Worm (Caenorhabditis elegans) whole organism, young adult: ENCODE results near the gene msi-1.

Source experiments
- B0035.1 ChIP-seq: sonication (generic microtip); optimal IDR thresholded peaks from 2 replicates; lab custom pipeline; 2016; ENCODE audit warnings: missing genetic modification characterization, mild to moderate bottlenecking, missing compliant biosample characterization, missing genotype, missing genetic modification reagents
- B0336.3 ChIP-seq: fragments of 200-800 bp; sonication (Bioruptor generic); IDR thresholded peaks from 2 replicates; pipeline ENCODE4 v1.3.6; 2022; ENCODE audit warnings: missing genetic modification characterization, missing compliant biosample characterization
- athp-1 ChIP-seq: sonication (generic microtip); optimal IDR thresholded peaks from 2 replicates; lab custom pipeline; 2017; ENCODE audit warnings: mild to moderate bottlenecking, missing genetic modification characterization, missing compliant biosample characterization
- attf-5 ChIP-seq: fragments of 200-800 bp; sonication (Bioruptor generic); optimal IDR thresholded peaks from 2 replicates; lab custom pipeline; 2018; ENCODE audit warnings: mild to moderate bottlenecking, missing genetic modification characterization, missing compliant biosample characterization
- hmg-20 ChIP-seq: fragments of 200-800 bp; sonication (Bioruptor generic); IDR thresholded peaks from 2 replicates; pipeline ENCODE4 v1.3.6; 2022; ENCODE audit warnings: missing genetic modification reagents, missing genetic modification characterization, missing compliant biosample characterization
- lin-35 ChIP-seq, 3 experiments: fragments of 150-350 bp in 2 of 3; sonication (generic microtip) in 1 of 3; optimal IDR thresholded peaks; 2 replicates each; lab custom pipeline; 2014 to 2018; ENCODE audit warnings: missing biosample characterization in 3 of 3, missing genetic modification characterization in 3 of 3, missing genetic modification reagents in 3 of 3
- lsl-1 ChIP-seq: fragments of 200-800 bp; sonication (Bioruptor generic); optimal IDR thresholded peaks from 2 replicates; lab custom pipeline; 2018; ENCODE audit warnings: mild to moderate bottlenecking, missing genetic modification characterization, moderate library complexity, missing compliant biosample characterization
- madf-6 ChIP-seq: fragments of 200-800 bp; sonication (Bioruptor generic); IDR thresholded peaks from 2 replicates; pipeline ENCODE4 v1.3.6; 2022; ENCODE audit warnings: missing genetic modification reagents, missing genetic modification characterization, missing compliant biosample characterization
- nhr-90 ChIP-seq: sonication (generic microtip); optimal IDR thresholded peaks from 2 replicates; lab custom pipeline; 2016; ENCODE audit warnings: missing genotype, mild to moderate bottlenecking, missing genetic modification characterization, missing compliant biosample characterization
- repo-1 ChIP-seq: sonication (generic microtip); optimal IDR thresholded peaks from 2 replicates; lab custom pipeline; 2017; ENCODE audit warnings: mild to moderate bottlenecking, missing genetic modification characterization, missing compliant biosample characterization
- snpc-4 ChIP-seq, 5 experiments: fragments of 150-350 bp in 1 of 5; sonication (generic microtip) in 4 of 5; optimal IDR thresholded peaks; 2 replicates each; lab custom pipeline; 2014 to 2018; ENCODE audit warnings: missing genetic modification characterization in 5 of 5, missing biosample characterization in 3 of 5, antibody characterized with exemption in 2 of 5, mild to moderate bottlenecking in 2 of 5, missing compliant biosample characterization in 2 of 5, missing genotype in 2 of 5, moderate library complexity in 2 of 5, missing genetic modification reagents in 1 of 5
- unc-62 ChIP-seq: fragments of 150-350 bp; optimal IDR thresholded peaks from 2 replicates; lab custom pipeline; 2014; ENCODE audit warnings: missing biosample characterization, missing genetic modification reagents, missing genetic modification characterization

DNA sequence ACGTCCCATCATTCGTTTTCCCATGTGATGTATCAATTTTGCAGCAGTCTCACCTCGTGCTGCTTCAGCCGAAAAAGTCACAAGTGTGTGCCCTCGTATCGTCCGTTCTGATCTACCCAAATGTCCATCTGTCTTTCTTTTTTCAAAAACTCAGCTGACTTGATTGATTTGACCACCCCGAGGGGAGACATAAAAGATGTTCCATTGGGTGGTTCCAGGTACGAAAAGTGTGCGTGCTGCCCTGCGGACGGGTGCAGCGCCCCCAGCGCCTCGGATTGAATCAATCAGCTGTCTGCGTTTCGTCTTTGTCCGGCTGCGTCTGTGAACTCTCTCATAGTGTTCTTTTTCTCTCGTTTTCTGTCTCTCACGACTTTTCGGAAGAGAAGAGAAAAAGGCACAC, 23.0 kb downstream of the msi-1 start:
- peak; percentile 79 for TF ChIP-seq attf-5
- TF ChIP-seq madf-6 (GFP tag; lab: Robert Waterston, UW): no peak
- TF ChIP-seq B0035.1 (tag; lab: Kevin White, UChicago): no peak
- no peak for TF ChIP-seq unc-62 (GFP tag; lab: Kevin White, UChicago)
- no peak for TF ChIP-seq snpc-4 (GFP tag; optimal IDR thresholded peaks at IDR 0.05; lab: Kevin White, UChicago)
- peak in 1 of 4 experiments; percentile 20 for TF ChIP-seq snpc-4 (tag; optimal IDR thresholded peaks at IDR 0.05; lab: Kevin White, UChicago)
- TF ChIP-seq nhr-90 (tag; lab: Kevin White, UChicago): no peak
- TF ChIP-seq lin-35 (GFP tag; optimal IDR thresholded peaks at IDR 0.05; lab: Kevin White, UChicago): no peak
- TF ChIP-seq repo-1 (tag; lab: Kevin White, UChicago): no peak
- no peak for TF ChIP-seq athp-1 (tag; lab: Kevin White, UChicago)
- no peak for TF ChIP-seq lsl-1 (GFP tag; lab: Kevin White, UChicago)
- TF ChIP-seq hmg-20: no peak
- TF ChIP-seq B0336.3 (GFP tag; lab: Robert Waterston, UW): no peak
